Worm (Caenorhabditis elegans): ENCODE results near the gene mab-7.
"Not testable (repeated sequence)": the region's sequence is repeated elsewhere in the genome, so short reads cannot be mapped to it uniquely, and the experiment has no call there.

The mab-7 gene

ce11 chrX:892537-892936 is 5.3 kb downstream of the mab-7 start:
- TF ChIP-seq egl-43 (GFP tag; IDR thresholded peaks at IDR 0.05) (0 out of 2 replicates have a peak, but pooled peaks have one; percentile 52), set-16 (GFP tag; IDR thresholded peaks at IDR 0.05) (peak; percentile 64), daf-16 (GFP tag; optimal IDR thresholded peaks at IDR 0.05) (peak in 1 of 2 experiments; percentile 7)
- not testable (repeated sequence) for TF ChIP-seq daf-16 (tag; optimal IDR thresholded peaks at IDR 0.05)

DNA sequence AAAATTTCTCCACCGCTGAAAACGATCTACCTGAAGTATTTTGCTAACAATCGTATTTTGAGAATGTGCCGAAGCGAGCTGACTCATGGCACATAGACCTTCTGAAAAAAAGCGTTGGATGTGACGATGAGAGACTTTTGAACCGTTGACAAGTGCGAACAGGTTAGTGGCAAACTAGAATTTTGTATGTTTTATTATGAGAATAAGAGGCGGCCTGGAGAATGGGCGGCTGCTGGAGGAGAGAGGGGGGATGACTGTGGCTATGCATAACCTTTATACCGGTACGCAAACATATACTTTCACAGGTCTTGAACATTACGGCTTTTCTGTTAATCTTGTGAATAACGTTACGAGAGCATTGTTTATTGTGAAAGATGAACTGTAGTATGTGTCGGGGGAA is 9.6 kb downstream of the mab-7 start, which contains the start of gene mam-1:
Gene mam-1 (minus strand): TSS at position 101 of the 400 bp plus-strand sequence.
- TF ChIP-seq zag-1 (tag; optimal IDR thresholded peaks at IDR 0.05), result no peak
- TF ChIP-seq egl-27 (tag; optimal IDR thresholded peaks at IDR 0.05), result no peak

- TF ChIP-seq ZK546.5 (tag; optimal IDR thresholded peaks at IDR 0.05) (no peak), hlh-11 (tag; optimal IDR thresholded peaks at IDR 0.05) (no peak), hmg-1.1 (GFP tag; IDR thresholded peaks at IDR 0.05) (no peak), aha-1 (tag) (peak; percentile 6), lsy-2 (tag; optimal IDR thresholded peaks at IDR 0.05) (no peak), nhr-11 (tag; optimal IDR thresholded peaks at IDR 0.05) (no peak), unc-62 (GFP tag; optimal IDR thresholded peaks at IDR 0.05 in 1 of 2) (peak in 1 of 2 experiments; percentile 66), unc-62 (tag; optimal IDR thresholded peaks at IDR 0.05) (no peak), daf-12 (tag; optimal IDR thresholded peaks at IDR 0.05) (no peak), pqm-1 (tag; optimal IDR thresholded peaks at IDR 0.05) (no peak), Y5F2A.4 (GFP tag; optimal IDR thresholded peaks at IDR 0.05) (no peak), jun-1 (tag; optimal IDR thresholded peaks at IDR 0.05) (no peak), F44E2.7 (GFP tag; IDR thresholded peaks at IDR 0.05) (no peak), egl-43 (GFP tag; IDR thresholded peaks at IDR 0.05) (no peak)
These were observed 17.5 kb downstream of the mab-7 start, which contains the start of gene ZC13.2 for ce11 chrX:880367-880766. Gene ZC13.2 (plus strand): TSS chrX:880667.

ce11 chrX:876935-877334 is 20.9 kb downstream of the mab-7 start, which contains the start of gene ZC13.1:
Gene ZC13.1 (plus strand): TSS chrX:877239.
- TF ChIP-seq lin-15B (tag; optimal IDR thresholded peaks at IDR 0.05) (no peak), nhr-6 (tag; optimal IDR thresholded peaks at IDR 0.05) (no peak), lin-13 (GFP tag; optimal IDR thresholded peaks at IDR 0.05) (peak; percentile 45), daf-16 (GFP tag; optimal IDR thresholded peaks at IDR 0.05) (no peak), daf-16 (tag; optimal IDR thresholded peaks at IDR 0.05) (peak; percentile 64), nhr-48 (tag; optimal IDR thresholded peaks at IDR 0.05) (no peak), nhr-102 (tag; optimal IDR thresholded peaks at IDR 0.05) (no peak), dpl-1 (GFP tag; optimal IDR thresholded peaks at IDR 0.05) (peak; percentile 54), unc-130 (GFP tag; optimal IDR thresholded peaks at IDR 0.05) (no peak), ceh-82 (tag; optimal IDR thresholded peaks at IDR 0.05) (no peak), D1046.2 (GFP tag; IDR thresholded peaks at IDR 0.05) (no peak), lin-39 (tag; optimal IDR thresholded peaks at IDR 0.05) (no peak), spr-1 (tag; optimal IDR thresholded peaks at IDR 0.05) (no peak), ceh-20 (GFP tag; IDR thresholded peaks at IDR 0.05) (no peak), jun-1 (tag; optimal IDR thresholded peaks at IDR 0.05) (no peak), F44E2.7 (GFP tag; IDR thresholded peaks at IDR 0.05) (no peak), vab-7 (GFP tag; IDR thresholded peaks at IDR 0.05) (no peak), hmg-1.1 (GFP tag; IDR thresholded peaks at IDR 0.05) (peak; percentile 80), sdz-12 (GFP tag; optimal IDR thresholded peaks at IDR 0.05) (no peak), T26A8.4 (GFP tag; IDR thresholded peaks at IDR 0.05) (no peak), attf-4 (tag; optimal IDR thresholded peaks at IDR 0.05) (no peak), ceh-62 (tag; optimal IDR thresholded peaks at IDR 0.05) (no peak), ztf-7 (tag; optimal IDR thresholded peaks at IDR 0.05) (no peak), saeg-2 (GFP tag; IDR thresholded peaks at IDR 0.05) (no peak), aly-2 (tag; optimal IDR thresholded peaks at IDR 0.05) (no peak), dve-1 (tag; optimal IDR thresholded peaks at IDR 0.05; ENCODE audit: insufficient read depth) (no peak), zag-1 (tag; optimal IDR thresholded peaks at IDR 0.05) (no peak), lin-1 (GFP tag; IDR thresholded peaks at IDR 0.05) (0 out of 2 replicates have a peak, but pooled peaks have one; percentile 53), gei-8 (GFP tag; optimal IDR thresholded peaks at IDR 0.05) (no peak), lim-7 (GFP tag; IDR thresholded peaks at IDR 0.05) (0 out of 2 replicates have a peak, but pooled peaks have one; percentile 39), F26F4.8 (GFP tag; conservative IDR thresholded peaks at IDR 0.05) (no peak), hif-1 (tag; optimal IDR thresholded peaks at IDR 0.05) (peak in 1 of 2 experiments; percentile 68), hlh-11 (tag; optimal IDR thresholded peaks at IDR 0.05) (peak; percentile 62), mxl-3 (GFP tag; optimal IDR thresholded peaks at IDR 0.05) (peak; percentile 71), daf-12 (tag; optimal IDR thresholded peaks at IDR 0.05) (no peak), lir-3 (tag; optimal IDR thresholded peaks at IDR 0.05) (no peak)
